Worm (Caenorhabditis elegans) whole organism, L4 larva: ENCODE results near the gene F54H12.10.
A peak's percentile ranks its signal among the peaks of the same experiment; 100 is the strongest.

Experiments
- F26F4.8 ChIP-seq: fragments of 200-800 bp; sonication (Bioruptor generic); conservative IDR thresholded peaks from 2 replicates; pipeline ENCODE4 v1.3.6; 2022; ENCODE audit warnings: missing genetic modification characterization, missing compliant biosample characterization
- F44E2.7 ChIP-seq: fragments of 200-800 bp; sonication (Bioruptor generic); IDR thresholded peaks from 2 replicates; pipeline ENCODE4 v2.1.2; 2022; ENCODE audit warnings: missing genetic modification characterization, missing compliant biosample characterization
- R02D3.7 ChIP-seq: fragments of 150-350 bp; sonication (generic microtip); optimal IDR thresholded peaks from 3 replicates; lab custom pipeline; 2014; ENCODE audit warnings: missing biosample characterization, missing genetic modification characterization
- Y75B8A.6 ChIP-seq: fragments of 200-800 bp; sonication (Bioruptor generic); IDR thresholded peaks from 2 replicates; pipeline ENCODE4 v1.3.6; 2022; ENCODE audit warnings: missing genetic modification reagents, missing genetic modification characterization, missing compliant biosample characterization
- ZK337.2 ChIP-seq: fragments of 200-800 bp; sonication (Bioruptor generic); IDR thresholded peaks from 2 replicates; pipeline ENCODE4 v1.3.6; 2022; ENCODE audit warnings: missing genetic modification reagents, missing genetic modification characterization, missing compliant biosample characterization
- aha-1 ChIP-seq: fragments of 150-350 bp; peaks from one replicate; lab custom pipeline; 2014; ENCODE audit warnings: missing biosample characterization, missing genetic modification characterization
- arid-1 ChIP-seq: fragments of 200-800 bp; sonication (Bioruptor generic); conservative IDR thresholded peaks from 2 replicates; pipeline ENCODE4 v1.3.6; 2022; ENCODE audit warnings: missing genetic modification reagents, missing genetic modification characterization, missing compliant biosample characterization
- ceh-20 ChIP-seq: fragments of 200-800 bp; sonication (Bioruptor generic); IDR thresholded peaks from 2 replicates; pipeline ENCODE4 v1.3.6; 2022; ENCODE audit warnings: missing genetic modification reagents, missing genetic modification characterization, missing compliant biosample characterization
- ceh-62 ChIP-seq: sonication (generic microtip); optimal IDR thresholded peaks from 2 replicates; lab custom pipeline; 2017; ENCODE audit warnings: missing biosample characterization, missing genetic modification characterization
- cey-2 ChIP-seq: sonication (generic microtip); optimal IDR thresholded peaks from 3 replicates; lab custom pipeline; 2017; ENCODE audit warnings: missing genetic modification characterization, mild to moderate bottlenecking, missing compliant biosample characterization, antibody characterized with exemption, borderline replicate concordance; ENCODE audit not compliant: insufficient read depth
- ctbp-1 ChIP-seq: fragments of 200-800 bp; sonication (Bioruptor generic); IDR thresholded peaks from 2 replicates; pipeline ENCODE4 v1.3.6; 2022; ENCODE audit warnings: missing genetic modification reagents, missing genetic modification characterization, missing compliant biosample characterization
- daf-12 ChIP-seq: fragments of 150-350 bp; optimal IDR thresholded peaks from 2 replicates; lab custom pipeline; 2014; ENCODE audit warnings: missing biosample characterization, missing genetic modification reagents, missing genetic modification characterization
- daf-16 ChIP-seq, 3 experiments: sonication (generic microtip); optimal IDR thresholded peaks; 2 replicates each; lab custom pipeline; 2016 to 2017; ENCODE audit warnings: missing genetic modification characterization in 3 of 3, missing genetic modification reagents in 3 of 3, mild to moderate bottlenecking in 2 of 3, missing compliant biosample characterization in 2 of 3, missing biosample characterization in 1 of 3, moderate library complexity in 1 of 3
- dmd-6 ChIP-seq: fragments of 200-800 bp; sonication (Bioruptor generic); IDR thresholded peaks from 2 replicates; pipeline ENCODE4 v1.3.6; 2022; ENCODE audit warnings: missing genetic modification reagents, missing genetic modification characterization, missing compliant biosample characterization
- dmd-8 ChIP-seq: fragments of 200-800 bp; sonication (Bioruptor generic); IDR thresholded peaks from 2 replicates; pipeline ENCODE4 v1.3.6; 2022; ENCODE audit warnings: missing genetic modification characterization, missing compliant biosample characterization
- dmd-9 ChIP-seq: fragments of 200-800 bp; sonication (Bioruptor generic); IDR thresholded peaks from 2 replicates; pipeline ENCODE4 v1.3.6; 2022; ENCODE audit warnings: missing genetic modification reagents, missing genetic modification characterization, missing compliant biosample characterization
- dpl-1 ChIP-seq: fragments of 150-350 bp; optimal IDR thresholded peaks from 2 replicates; lab custom pipeline; 2014; ENCODE audit warnings: missing biosample characterization, missing genetic modification reagents, missing genetic modification characterization
- duxl-1 ChIP-seq: sonication (generic microtip); optimal IDR thresholded peaks from 2 replicates; lab custom pipeline; 2016; ENCODE audit warnings: mild to moderate bottlenecking, missing genetic modification characterization, moderate library complexity, missing compliant biosample characterization; ENCODE audit not compliant: poor library complexity
- egl-27 ChIP-seq: sonication (generic microtip); optimal IDR thresholded peaks from 3 replicates; lab custom pipeline; 2017; ENCODE audit warnings: missing biosample characterization, missing genetic modification reagents, missing genetic modification characterization
- egl-43 ChIP-seq: fragments of 200-800 bp; sonication (Bioruptor generic); IDR thresholded peaks from 2 replicates; pipeline ENCODE4 v1.3.6; 2022; ENCODE audit warnings: missing genetic modification reagents, missing genetic modification characterization, missing compliant biosample characterization
- gei-8 ChIP-seq: fragments of 200-800 bp; sonication (Bioruptor generic); optimal IDR thresholded peaks from 2 replicates; lab custom pipeline; 2018; ENCODE audit warnings: mild to moderate bottlenecking, missing genetic modification characterization, missing compliant biosample characterization
- hlh-11 ChIP-seq: fragments of 200-800 bp; sonication (Bioruptor generic); optimal IDR thresholded peaks from 2 replicates; lab custom pipeline; 2018; ENCODE audit warnings: mild to moderate bottlenecking, missing genetic modification characterization, missing compliant biosample characterization
- hlh-30 ChIP-seq: sonication (generic microtip); optimal IDR thresholded peaks from 2 replicates; lab custom pipeline; 2017; ENCODE audit warnings: antibody characterized with exemption, mild to moderate bottlenecking, missing genetic modification characterization, missing compliant biosample characterization; ENCODE audit not compliant: insufficient read depth
- lim-7 ChIP-seq: fragments of 200-800 bp; sonication (Bioruptor generic); IDR thresholded peaks from 2 replicates; pipeline ENCODE4 v1.3.6; 2022; ENCODE audit warnings: missing genetic modification characterization, missing compliant biosample characterization
- lin-1 ChIP-seq: fragments of 200-800 bp; sonication (Bioruptor generic); IDR thresholded peaks from 2 replicates; pipeline ENCODE4 v1.3.6; 2022; ENCODE audit warnings: missing genetic modification reagents, missing genetic modification characterization, missing compliant biosample characterization
- lin-15B ChIP-seq: fragments of 150-350 bp; sonication (generic microtip); optimal IDR thresholded peaks from 3 replicates; lab custom pipeline; 2014; ENCODE audit warnings: missing biosample characterization, missing genetic modification characterization
- lin-29 ChIP-seq: fragments of 200-800 bp; sonication (Bioruptor generic); IDR thresholded peaks from 2 replicates; pipeline ENCODE4 v1.3.6; 2022; ENCODE audit warnings: missing genetic modification reagents, missing genetic modification characterization, missing compliant biosample characterization
- lin-38 ChIP-seq: fragments of 200-800 bp; sonication (Bioruptor generic); IDR thresholded peaks from 2 replicates; pipeline ENCODE4 v1.3.6; 2022; ENCODE audit warnings: missing genetic modification reagents, missing genetic modification characterization, missing compliant biosample characterization
- madf-9 ChIP-seq: fragments of 200-800 bp; sonication (Bioruptor generic); conservative IDR thresholded peaks from 2 replicates; pipeline ENCODE4 v1.3.6; 2022; ENCODE audit warnings: missing genetic modification reagents, missing genetic modification characterization, missing compliant biosample characterization
- mdl-1 ChIP-seq, 2 experiments: fragments of 150-350 bp in 1 of 2; sonication (generic microtip) in 1 of 2; optimal IDR thresholded peaks; 2 replicates each; lab custom pipeline; 2014 to 2017; ENCODE audit warnings: missing biosample characterization in 2 of 2, missing genetic modification characterization in 2 of 2
- mes-2 ChIP-seq: sonication (generic microtip); optimal IDR thresholded peaks from 2 replicates; lab custom pipeline; 2016; ENCODE audit warnings: missing genotype, mild to moderate bottlenecking, missing genetic modification characterization, missing compliant biosample characterization; ENCODE audit not compliant: poor library complexity, severe bottlenecking
- mxl-3 ChIP-seq: fragments of 200-800 bp; sonication (Bioruptor generic); optimal IDR thresholded peaks from 2 replicates; lab custom pipeline; 2018; ENCODE audit warnings: mild to moderate bottlenecking, missing genetic modification characterization, missing compliant biosample characterization
- nhr-102 ChIP-seq: sonication (generic microtip); optimal IDR thresholded peaks from 2 replicates; lab custom pipeline; 2016; ENCODE audit warnings: mild to moderate bottlenecking, missing genetic modification characterization, moderate library complexity, missing compliant biosample characterization
- nhr-48 ChIP-seq: sonication (generic microtip); optimal IDR thresholded peaks from 2 replicates; lab custom pipeline; 2016; ENCODE audit warnings: mild to moderate bottlenecking, missing genetic modification characterization, missing compliant biosample characterization
- pha-4 ChIP-seq, 2 experiments: fragments of 150-350 bp in 1 of 2; fragments of 200-800 bp in 1 of 2; sonication (Bioruptor generic) in 1 of 2; IDR thresholded peaks in 1 of 2; optimal IDR thresholded peaks in 1 of 2; 2 replicates each; pipeline versions ENCODE4 v1.3.6 to Lab custom; 2014 to 2022; ENCODE audit warnings: missing genetic modification characterization in 2 of 2, missing genetic modification reagents in 2 of 2, missing biosample characterization in 1 of 2, missing compliant biosample characterization in 1 of 2
- php-3 ChIP-seq: fragments of 200-800 bp; sonication (Bioruptor generic); IDR thresholded peaks from 2 replicates; pipeline ENCODE4 v1.3.6; 2022; ENCODE audit warnings: missing genetic modification reagents, missing genetic modification characterization, missing compliant biosample characterization
- saeg-2 ChIP-seq: fragments of 200-800 bp; sonication (Bioruptor generic); IDR thresholded peaks from 2 replicates; pipeline ENCODE4 v1.3.6; 2022; ENCODE audit warnings: missing genetic modification reagents, missing genetic modification characterization, missing compliant biosample characterization
- set-16 ChIP-seq: fragments of 200-800 bp; sonication (Bioruptor generic); IDR thresholded peaks from 2 replicates; pipeline ENCODE4 v1.3.6; 2022; ENCODE audit warnings: missing genetic modification reagents, missing genetic modification characterization, missing compliant biosample characterization
- tag-97 ChIP-seq: fragments of 200-800 bp; sonication (Bioruptor generic); IDR thresholded peaks from 2 replicates; pipeline ENCODE4 v1.3.6; 2022; ENCODE audit warnings: missing genetic modification characterization, missing compliant biosample characterization
- tra-1 ChIP-seq: fragments of 200-800 bp; sonication (Bioruptor generic); IDR thresholded peaks from 2 replicates; pipeline ENCODE4 v1.3.6; 2022; ENCODE audit warnings: missing genetic modification reagents, missing genetic modification characterization, missing compliant biosample characterization
- unc-62 ChIP-seq, 3 experiments: fragments of 150-350 bp in 1 of 3; sonication (generic microtip); optimal IDR thresholded peaks in 2 of 3; peaks in 1 of 3; 1 replicate in 1 of 3; 2 replicates in 2 of 3; lab custom pipeline; 2014 to 2017; ENCODE audit warnings: missing biosample characterization in 3 of 3, missing genetic modification characterization in 3 of 3, missing genetic modification reagents in 3 of 3, missing genotype in 1 of 3
- vab-7 ChIP-seq: fragments of 200-800 bp; sonication (Bioruptor generic); IDR thresholded peaks from 2 replicates; pipeline ENCODE4 v1.3.6; 2022; ENCODE audit warnings: missing genetic modification reagents, missing genetic modification characterization, missing compliant biosample characterization

The F54H12.10 gene

ce11 chrIII:7978723-7979122, 20.0 kb upstream of the F54H12.10 start (continued):
- TF ChIP-seq hlh-11 (peak; percentile 75), R02D3.7 (no peak), nhr-102 (tag; lab: Kevin White, UChicago) (no peak), F26F4.8 (GFP tag; lab: Robert Waterston, UW) (no peak)

- TF ChIP-seq dmd-6 (GFP tag; lab: Robert Waterston, UW) = 0 out of 2 replicates have a peak, but pooled peaks have one; percentile 15
- no peak for TF ChIP-seq nhr-48
- TF ChIP-seq saeg-2 (GFP tag; lab: Robert Waterston, UW) = no peak
- TF ChIP-seq unc-62 (GFP tag; optimal IDR thresholded peaks at IDR 0.05 in 1 of 2; lab: Kevin White, UChicago) = peak in 1 of 2 experiments; percentile 57
- no peak for TF ChIP-seq unc-62 (tag; optimal IDR thresholded peaks at IDR 0.05; lab: Kevin White, UChicago)
- TF ChIP-seq set-16 = no peak
- TF ChIP-seq dmd-8 = 0 out of 2 replicates have a peak, but pooled peaks have one; percentile 38
- peak; percentile 0 for TF ChIP-seq hlh-30 (tag; lab: Kevin White, UChicago)
- no peak for TF ChIP-seq dpl-1 (GFP tag; lab: Kevin White, UChicago)
- no peak for TF ChIP-seq mdl-1 (tag; optimal IDR thresholded peaks at IDR 0.05; lab: Kevin White, UChicago)
- no peak for TF ChIP-seq egl-27
- TF ChIP-seq madf-9 (GFP tag; lab: Robert Waterston, UW) = peak; percentile 38; the same call in 1 of the 2 replicates
- peak; percentile 31; the same call in 1 of the 2 replicates for TF ChIP-seq ceh-20 (GFP tag; lab: Robert Waterston, UW)
- no peak for TF ChIP-seq php-3
- peak; percentile 60 for TF ChIP-seq aha-1 (tag; lab: Kevin White, UChicago)
- 0 out of 2 replicates have a peak, but pooled peaks have one; percentile 13 for TF ChIP-seq arid-1 (GFP tag; lab: Robert Waterston, UW)
- TF ChIP-seq ctbp-1 (GFP tag; lab: Robert Waterston, UW) = 0 out of 2 replicates have a peak, but pooled peaks have one; percentile 19
- no peak for TF ChIP-seq cey-2 (tag; lab: Kevin White, UChicago)
- TF ChIP-seq tra-1 (GFP tag; lab: Robert Waterston, UW) = no peak
- TF ChIP-seq ZK337.2 (GFP tag; lab: Robert Waterston, UW) = no peak
- TF ChIP-seq pha-4 (GFP tag; IDR thresholded peaks at IDR 0.05; lab: Robert Waterston, UW) = peak; percentile 31; the same call in 1 of the 2 replicates
- TF ChIP-seq pha-4 (tag; optimal IDR thresholded peaks at IDR 0.05; lab: Kevin White, UChicago) = no peak
- peak; percentile 25 for TF ChIP-seq duxl-1 (tag; lab: Kevin White, UChicago)
- no peak for TF ChIP-seq Y75B8A.6 (GFP tag; lab: Robert Waterston, UW)
- TF ChIP-seq vab-7 = 0 out of 2 replicates have a peak, but pooled peaks have one; percentile 48
- peak; percentile 15 for TF ChIP-seq mes-2 (tag; lab: Kevin White, UChicago)
- no peak; the same call in 1 of the 2 replicates for TF ChIP-seq dmd-9 (GFP tag; lab: Robert Waterston, UW)
- TF ChIP-seq mxl-3 (GFP tag; lab: Kevin White, UChicago) = peak; percentile 23
- TF ChIP-seq lin-29 (GFP tag; lab: Robert Waterston, UW) = no peak
- TF ChIP-seq daf-16 (GFP tag; optimal IDR thresholded peaks at IDR 0.05; lab: Kevin White, UChicago) = no peak
- TF ChIP-seq daf-16 (tag; optimal IDR thresholded peaks at IDR 0.05; lab: Kevin White, UChicago) = peak; percentile 15
- no peak for TF ChIP-seq ceh-62 (tag; lab: Kevin White, UChicago)
- peak; percentile 24 for TF ChIP-seq gei-8
- no peak for TF ChIP-seq daf-12 (tag; lab: Kevin White, UChicago)
- TF ChIP-seq lin-1 (GFP tag; lab: Robert Waterston, UW) = 0 out of 2 replicates have a peak, but pooled peaks have one; percentile 10
- no peak for TF ChIP-seq tag-97
- 0 out of 2 replicates have a peak, but pooled peaks have one; percentile 45 for TF ChIP-seq F44E2.7 (GFP tag; lab: Robert Waterston, UW)
- peak; percentile 57; the same call in 1 of the 2 replicates for TF ChIP-seq lim-7
- TF ChIP-seq egl-43 (GFP tag; lab: Robert Waterston, UW) = 0 out of 2 replicates have a peak, but pooled peaks have one; percentile 60
- TF ChIP-seq lin-38 (GFP tag; lab: Robert Waterston, UW) = no peak
- TF ChIP-seq lin-15B = no peak
Observed at ce11 chrIII:7978289-7978688, 19.5 kb upstream of the F54H12.10 start.
